Worm (Caenorhabditis elegans) whole organism, late embryonic: Measurements from ENCODE around the gene F47B7.3.
A peak's percentile ranks its signal among the peaks of the same experiment; 100 is the strongest.

Experiments
- C08G9.2 ChIP-seq: sonication (generic microtip); optimal IDR thresholded peaks from 2 replicates; lab custom pipeline; 2016; ENCODE audit warnings: mild to moderate bottlenecking, missing genetic modification characterization, moderate library complexity, missing compliant biosample characterization
- C38D4.7 ChIP-seq: fragments of 200-800 bp; sonication (Bioruptor generic); optimal IDR thresholded peaks from 2 replicates; lab custom pipeline; 2018; ENCODE audit warnings: mild to moderate bottlenecking, missing genetic modification characterization, moderate library complexity, missing compliant biosample characterization
- F13H6.1 ChIP-seq: sonication (generic microtip); optimal IDR thresholded peaks from 2 replicates; lab custom pipeline; 2016; ENCODE audit warnings: missing genetic modification characterization, missing compliant biosample characterization
- K09A11.1 ChIP-seq: sonication (generic microtip); optimal IDR thresholded peaks from 2 replicates; lab custom pipeline; 2017; ENCODE audit warnings: antibody characterized with exemption, mild to moderate bottlenecking, missing genetic modification characterization, missing compliant biosample characterization; ENCODE audit not compliant: insufficient read depth
- T23F11.4 ChIP-seq: fragments of 200-800 bp; sonication (Bioruptor generic); optimal IDR thresholded peaks from 2 replicates; lab custom pipeline; 2018; ENCODE audit warnings: mild to moderate bottlenecking, missing genetic modification characterization, missing compliant biosample characterization
- ceh-14 ChIP-seq: sonication (generic microtip); optimal IDR thresholded peaks from 2 replicates; lab custom pipeline; 2016; ENCODE audit warnings: missing genotype, missing genetic modification characterization, missing compliant biosample characterization
- ceh-18 ChIP-seq: sonication (generic microtip); optimal IDR thresholded peaks from 2 replicates; lab custom pipeline; 2016; ENCODE audit warnings: missing genetic modification characterization, missing compliant biosample characterization
- ceh-2 ChIP-seq: sonication (generic microtip); optimal IDR thresholded peaks from 2 replicates; lab custom pipeline; 2016; ENCODE audit warnings: missing genotype, missing genetic modification characterization, missing compliant biosample characterization
- ceh-22 ChIP-seq: sonication (generic microtip); optimal IDR thresholded peaks from 2 replicates; lab custom pipeline; 2017; ENCODE audit warnings: missing biosample characterization, missing genetic modification characterization
- ceh-24 ChIP-seq: sonication (generic microtip); optimal IDR thresholded peaks from 2 replicates; lab custom pipeline; 2016; ENCODE audit warnings: mild to moderate bottlenecking, missing genetic modification characterization, missing compliant biosample characterization
- ceh-30 ChIP-seq: fragments of 150-350 bp; optimal IDR thresholded peaks from 2 replicates; lab custom pipeline; 2014; ENCODE audit warnings: missing biosample characterization, missing genetic modification characterization
- ceh-31 ChIP-seq: sonication (generic microtip); optimal IDR thresholded peaks from 2 replicates; lab custom pipeline; 2016; ENCODE audit warnings: missing genetic modification characterization, missing compliant biosample characterization
- ceh-34 ChIP-seq: sonication (generic microtip); optimal IDR thresholded peaks from 2 replicates; lab custom pipeline; 2016; ENCODE audit warnings: mild to moderate bottlenecking, missing genetic modification characterization, missing compliant biosample characterization
- ceh-45 ChIP-seq: fragments of 200-800 bp; sonication (Bioruptor generic); IDR thresholded peaks from 2 replicates; pipeline ENCODE4 v1.3.6; 2022; ENCODE audit warnings: missing genetic modification reagents, missing genetic modification characterization, missing compliant biosample characterization
- ceh-6 ChIP-seq: fragments of 200-800 bp; sonication (Bioruptor generic); optimal IDR thresholded peaks from 2 replicates; lab custom pipeline; 2018; ENCODE audit warnings: mild to moderate bottlenecking, missing genetic modification characterization, missing compliant biosample characterization
- ceh-9 ChIP-seq: sonication (generic microtip); optimal IDR thresholded peaks from 2 replicates; lab custom pipeline; 2016; ENCODE audit warnings: mild to moderate bottlenecking, missing genetic modification characterization, inconsistent platforms, missing compliant biosample characterization
- che-1 ChIP-seq: sonication (generic microtip); optimal IDR thresholded peaks from 2 replicates; lab custom pipeline; 2016; ENCODE audit warnings: mild to moderate bottlenecking, missing genetic modification characterization, missing compliant biosample characterization
- dmd-4 ChIP-seq: sonication (generic microtip); optimal IDR thresholded peaks from 2 replicates; lab custom pipeline; 2016; ENCODE audit warnings: borderline replicate concordance, missing genetic modification characterization, missing compliant biosample characterization
- dve-1 ChIP-seq: sonication (generic microtip); optimal IDR thresholded peaks from 2 replicates; lab custom pipeline; 2017; ENCODE audit warnings: antibody characterized with exemption, mild to moderate bottlenecking, missing genetic modification characterization, missing compliant biosample characterization
- elt-2 ChIP-seq: sonication (generic microtip); optimal IDR thresholded peaks from 2 replicates; lab custom pipeline; 2016; ENCODE audit warnings: missing genetic modification reagents, missing genetic modification characterization, missing compliant biosample characterization
- elt-4 ChIP-seq: sonication (generic microtip); optimal IDR thresholded peaks from 2 replicates; lab custom pipeline; 2016; ENCODE audit warnings: missing genetic modification characterization, missing compliant biosample characterization
- ets-4 ChIP-seq: sonication (generic microtip); optimal IDR thresholded peaks from 2 replicates; lab custom pipeline; 2016; ENCODE audit warnings: missing genetic modification characterization, missing compliant biosample characterization
- eyg-1 ChIP-seq: sonication (generic microtip); optimal IDR thresholded peaks from 2 replicates; lab custom pipeline; 2016; ENCODE audit warnings: missing genotype, missing genetic modification characterization, missing compliant biosample characterization
- fax-1 ChIP-seq: sonication (generic microtip); optimal IDR thresholded peaks from 2 replicates; lab custom pipeline; 2016; ENCODE audit warnings: missing genotype, missing genetic modification characterization, missing compliant biosample characterization
- gmeb-2 ChIP-seq: sonication (generic microtip); optimal IDR thresholded peaks from 2 replicates; lab custom pipeline; 2016; ENCODE audit warnings: missing genetic modification characterization, inconsistent platforms, missing compliant biosample characterization
- hlh-13 ChIP-seq: fragments of 200-800 bp; sonication (Bioruptor generic); optimal IDR thresholded peaks from 2 replicates; lab custom pipeline; 2018; ENCODE audit warnings: mild to moderate bottlenecking, missing genetic modification characterization, missing compliant biosample characterization
- hlh-15 ChIP-seq: sonication (generic microtip); optimal IDR thresholded peaks from 2 replicates; lab custom pipeline; 2016; ENCODE audit warnings: missing genetic modification characterization, missing compliant biosample characterization
- lim-6 ChIP-seq: sonication (generic microtip); optimal IDR thresholded peaks from 2 replicates; lab custom pipeline; 2016; ENCODE audit warnings: missing genetic modification characterization, missing compliant biosample characterization
- lin-11 ChIP-seq: fragments of 200-800 bp; sonication (Bioruptor generic); optimal IDR thresholded peaks from 2 replicates; lab custom pipeline; 2018; ENCODE audit warnings: mild to moderate bottlenecking, missing genetic modification characterization, missing compliant biosample characterization
- npax-4 ChIP-seq: sonication (generic microtip); optimal IDR thresholded peaks from 2 replicates; lab custom pipeline; 2016; ENCODE audit warnings: missing genetic modification characterization, missing compliant biosample characterization
- pat-9 ChIP-seq: fragments of 200-800 bp; sonication (Bioruptor generic); optimal IDR thresholded peaks from 2 replicates; lab custom pipeline; 2018; ENCODE audit warnings: mild to moderate bottlenecking, missing genetic modification characterization, moderate library complexity, missing compliant biosample characterization
- pax-1 ChIP-seq: fragments of 150-350 bp; optimal IDR thresholded peaks from 2 replicates; lab custom pipeline; 2014; ENCODE audit warnings: missing biosample characterization, missing genetic modification characterization
- pha-2 ChIP-seq: sonication (generic microtip); optimal IDR thresholded peaks from 2 replicates; lab custom pipeline; 2017; ENCODE audit warnings: mild to moderate bottlenecking, missing genetic modification characterization, missing compliant biosample characterization
- pha-4 ChIP-seq: fragments of 150-350 bp; optimal IDR thresholded peaks from 2 replicates; lab custom pipeline; 2018; ENCODE audit warnings: missing biosample characterization, missing genetic modification reagents, missing genetic modification characterization
- pqm-1 ChIP-seq: sonication (generic microtip); optimal IDR thresholded peaks from 2 replicates; lab custom pipeline; 2016; ENCODE audit warnings: missing genetic modification characterization, missing compliant biosample characterization
- ref-2 ChIP-seq: sonication (generic microtip); optimal IDR thresholded peaks from 2 replicates; lab custom pipeline; 2016; ENCODE audit warnings: missing genetic modification characterization, missing compliant biosample characterization
- rnt-1 ChIP-seq: sonication (generic microtip); optimal IDR thresholded peaks from 2 replicates; lab custom pipeline; 2016; ENCODE audit warnings: missing genetic modification characterization, missing compliant biosample characterization
- sdc-2 ChIP-seq: sonication (generic microtip); optimal IDR thresholded peaks from 2 replicates; lab custom pipeline; 2016; ENCODE audit warnings: missing genotype, missing genetic modification characterization, missing compliant biosample characterization
- sox-2 ChIP-seq: fragments of 200-800 bp; sonication (Bioruptor generic); IDR thresholded peaks from 2 replicates; pipeline ENCODE4 v1.3.6; 2022; ENCODE audit warnings: missing genetic modification reagents, missing genetic modification characterization, missing compliant biosample characterization
- tbx-2 ChIP-seq: sonication (generic microtip); optimal IDR thresholded peaks from 2 replicates; lab custom pipeline; 2016; ENCODE audit warnings: missing genetic modification characterization, missing compliant biosample characterization
- tbx-7 ChIP-seq: sonication (generic microtip); optimal IDR thresholded peaks from 2 replicates; lab custom pipeline; 2016; ENCODE audit warnings: missing genotype, missing genetic modification characterization, missing compliant biosample characterization
- ttx-3 ChIP-seq: sonication (generic microtip); optimal IDR thresholded peaks from 2 replicates; lab custom pipeline; 2016; ENCODE audit warnings: missing genetic modification reagents, missing genetic modification characterization, missing compliant biosample characterization
- unc-3 ChIP-seq, 2 experiments: fragments of 200-800 bp in 1 of 2; sonication (Bioruptor generic) in 1 of 2; sonication (generic microtip) in 1 of 2; conservative IDR thresholded peaks in 1 of 2; optimal IDR thresholded peaks in 1 of 2; 2 replicates each; pipeline versions ENCODE4 v1.3.6 to Lab custom; 2016 to 2022; ENCODE audit warnings: missing compliant biosample characterization in 2 of 2, missing genetic modification characterization in 2 of 2, missing genetic modification reagents in 1 of 2
- unc-42 ChIP-seq: sonication (generic microtip); optimal IDR thresholded peaks from 2 replicates; lab custom pipeline; 2016; ENCODE audit warnings: missing genotype, missing genetic modification characterization, missing compliant biosample characterization
- unc-55 ChIP-seq: sonication (generic microtip); optimal IDR thresholded peaks from 2 replicates; lab custom pipeline; 2017; ENCODE audit warnings: missing biosample characterization, missing genetic modification reagents, missing genetic modification characterization
- zip-5 ChIP-seq: sonication (generic microtip); optimal IDR thresholded peaks from 2 replicates; lab custom pipeline; 2016; ENCODE audit warnings: missing genetic modification characterization, missing compliant biosample characterization
- ztf-16 ChIP-seq: sonication (generic microtip); optimal IDR thresholded peaks from 2 replicates; lab custom pipeline; 2017; ENCODE audit warnings: missing genetic modification characterization, missing compliant biosample characterization

Gene F47B7.3

ce11 chrX:3764295-3764694 lies at the start of gene F47B7.3:
Gene F47B7.3, minus strand, starts transcription at chrX:3764395.
- no peak for TF ChIP-seq ceh-31 (tag; lab: Kevin White, UChicago)
- TF ChIP-seq ceh-9 (tag; lab: Kevin White, UChicago): no peak
- TF ChIP-seq ceh-24 (tag; lab: Kevin White, UChicago): no peak
- no peak for TF ChIP-seq lin-11
- TF ChIP-seq ceh-22 (tag; lab: Kevin White, UChicago): no peak
- TF ChIP-seq ceh-18 (tag; lab: Kevin White, UChicago): no peak
- no peak for TF ChIP-seq ztf-16 (tag; lab: Kevin White, UChicago)
- TF ChIP-seq tbx-2: no peak
- TF ChIP-seq sox-2 (GFP tag; lab: Robert Waterston, UW): no peak
- TF ChIP-seq gmeb-2 (tag; lab: Kevin White, UChicago): no peak
- no peak for TF ChIP-seq K09A11.1 (tag; lab: Kevin White, UChicago)
- TF ChIP-seq pqm-1: no peak
- no peak for TF ChIP-seq ceh-30 (tag; lab: Kevin White, UChicago)

- TF ChIP-seq pha-4: no peak
- no peak for TF ChIP-seq ets-4 (tag; lab: Kevin White, UChicago)
- no peak for TF ChIP-seq dve-1 (tag; lab: Kevin White, UChicago)
- no peak for TF ChIP-seq elt-2 (tag; lab: Kevin White, UChicago)
- TF ChIP-seq C38D4.7 (GFP tag; lab: Kevin White, UChicago): no peak
- TF ChIP-seq zip-5 (tag; lab: Kevin White, UChicago): no peak
- TF ChIP-seq ceh-14 (tag; lab: Kevin White, UChicago): no peak
- TF ChIP-seq ceh-30 (tag; lab: Kevin White, UChicago): no peak
- TF ChIP-seq C08G9.2: no peak
- no peak for TF ChIP-seq ceh-45 (GFP tag; lab: Robert Waterston, UW)
- TF ChIP-seq unc-3 (GFP tag; conservative IDR thresholded peaks at IDR 0.05; lab: Robert Waterston, UW): no peak
- TF ChIP-seq unc-3 (tag; optimal IDR thresholded peaks at IDR 0.05; lab: Kevin White, UChicago): no peak
- TF ChIP-seq sdc-2 (tag; lab: Kevin White, UChicago): no peak
- TF ChIP-seq pha-2 (tag; lab: Kevin White, UChicago): no peak
- no peak for TF ChIP-seq ceh-24 (tag; lab: Kevin White, UChicago)
- no peak for TF ChIP-seq che-1 (tag; lab: Kevin White, UChicago)
- no peak for TF ChIP-seq ceh-6 (GFP tag; lab: Kevin White, UChicago)
- no peak for TF ChIP-seq gmeb-2 (tag; lab: Kevin White, UChicago)
- no peak for TF ChIP-seq unc-55 (GFP tag; lab: Kevin White, UChicago)
Observed at ce11 chrX:3807166-3807565, 43.0 kb upstream of the F47B7.3 start, which contains the start of gene F35A5.1. Gene F35A5.1, plus strand, starts transcription at chrX:3807466.

- TF ChIP-seq hlh-15 (no peak), T23F11.4 (GFP tag; lab: Kevin White, UChicago) (no peak)
Observed at ce11 chrX:3804837-3805236, 40.6 kb upstream of the F47B7.3 start, which contains the start of gene F35A5.2. Gene F35A5.2, plus strand, starts transcription at chrX:3805137.

- TF ChIP-seq zip-5 (tag; lab: Kevin White, UChicago): peak; percentile 22
- peak; percentile 10 for TF ChIP-seq ttx-3 (tag; lab: Kevin White, UChicago)
- peak; percentile 66 for TF ChIP-seq sox-2 (GFP tag; lab: Robert Waterston, UW)
- TF ChIP-seq ceh-14 (tag; lab: Kevin White, UChicago): no peak
- TF ChIP-seq fax-1: no peak
- TF ChIP-seq ref-2 (tag; lab: Kevin White, UChicago): no peak
- TF ChIP-seq eyg-1 (tag; lab: Kevin White, UChicago): no peak
- TF ChIP-seq pat-9 (tag; lab: Kevin White, UChicago): no peak
- no peak for TF ChIP-seq ceh-2 (tag; lab: Kevin White, UChicago)
- TF ChIP-seq unc-42: peak; percentile 94
- no peak for TF ChIP-seq lim-6 (tag; lab: Kevin White, UChicago)
- TF ChIP-seq pax-1 (tag; lab: Kevin White, UChicago): no peak
- TF ChIP-seq dmd-4 (tag; lab: Kevin White, UChicago): no peak
- no peak for TF ChIP-seq ceh-22 (tag; lab: Kevin White, UChicago)
- TF ChIP-seq F13H6.1: no peak
- no peak for TF ChIP-seq sdc-2 (tag; lab: Kevin White, UChicago)
- no peak for TF ChIP-seq tbx-7 (tag; lab: Kevin White, UChicago)
- no peak for TF ChIP-seq npax-4 (tag; lab: Kevin White, UChicago)
- no peak for TF ChIP-seq dve-1 (tag; lab: Kevin White, UChicago)
- peak; percentile 2 for TF ChIP-seq rnt-1 (tag; lab: Kevin White, UChicago)
- TF ChIP-seq ceh-34 (tag; lab: Kevin White, UChicago): no peak
- TF ChIP-seq elt-4: no peak
- no peak for TF ChIP-seq hlh-13
- TF ChIP-seq unc-55 (GFP tag; lab: Kevin White, UChicago): peak; percentile 45
Observed at ce11 chrX:3803314-3803713, 39.1 kb upstream of the F47B7.3 start, which contains the start of gene F35A5.8. Gene F35A5.8, minus strand, starts transcription at chrX:3803464.
